Worm (Caenorhabditis elegans): ENCODE measurements around the gene F53B7.7.

F53B7.7 gene

ce11 chrV:10955681-10956476, 43.0 kb upstream of the F53B7.7 start, which contains the start of gene F17C11.13:
TSS of gene F17C11.13 (plus strand) at chrV:10955923.
- TF ChIP-seq tbx-37 (GFP tag; conservative IDR thresholded peaks at IDR 0.05) (no peak), tra-4 (tag; optimal IDR thresholded peaks at IDR 0.05) (no peak), ceh-36 (tag; optimal IDR thresholded peaks at IDR 0.05) (no peak), tbx-11 (GFP tag; IDR thresholded peaks at IDR 0.05) (no peak), scrt-1 (GFP tag; IDR thresholded peaks at IDR 0.05) (no peak), ceh-13 (GFP tag; optimal IDR thresholded peaks at IDR 0.05) (no peak), flt-1 (GFP tag; IDR thresholded peaks at IDR 0.05) (no peak), hnd-1 (tag; optimal IDR thresholded peaks at IDR 0.05) (no peak), hmg-4 (GFP tag; optimal IDR thresholded peaks at IDR 0.05) (no peak), hmbx-1 (tag; optimal IDR thresholded peaks at IDR 0.05) (no peak), pes-1 (GFP tag; IDR thresholded peaks at IDR 0.05) (no peak), ets-7 (tag; optimal IDR thresholded peaks at IDR 0.05) (no peak), sea-1 (GFP tag; conservative IDR thresholded peaks at IDR 0.05) (no peak), F13C5.2 (tag; optimal IDR thresholded peaks at IDR 0.05) (no peak)

ce11 chrV:10958322-10958900, 40.5 kb upstream of the F53B7.7 start, which contains the start of gene pigt-1:
TSS of gene pigt-1 (minus strand) at chrV:10958821.
- TF ChIP-seq F13C5.2 (tag; optimal IDR thresholded peaks at IDR 0.05) (no peak), ets-7 (tag; optimal IDR thresholded peaks at IDR 0.05) (no peak), hmg-4 (GFP tag; optimal IDR thresholded peaks at IDR 0.05) (no peak), scrt-1 (GFP tag; IDR thresholded peaks at IDR 0.05) (no peak), sea-1 (GFP tag; conservative IDR thresholded peaks at IDR 0.05) (no peak), B0310.2 (tag; optimal IDR thresholded peaks at IDR 0.05) (no peak), ama-1 (optimal IDR thresholded peaks at IDR 0.05) (peak; percentile 37), pes-1 (GFP tag; IDR thresholded peaks at IDR 0.05) (no peak), flt-1 (GFP tag; IDR thresholded peaks at IDR 0.05) (no peak)

- TF ChIP-seq tbx-37 (GFP tag; conservative IDR thresholded peaks at IDR 0.05), result no peak
- TF ChIP-seq B0310.2 (tag; optimal IDR thresholded peaks at IDR 0.05), result no peak
- no peak for TF ChIP-seq ceh-36 (tag; optimal IDR thresholded peaks at IDR 0.05)
- no peak for TF ChIP-seq hmg-4 (GFP tag; optimal IDR thresholded peaks at IDR 0.05)
- no peak for TF ChIP-seq pes-1 (GFP tag; IDR thresholded peaks at IDR 0.05)
- no peak for TF ChIP-seq ceh-13 (GFP tag; optimal IDR thresholded peaks at IDR 0.05)
- no peak for TF ChIP-seq scrt-1 (GFP tag; IDR thresholded peaks at IDR 0.05)
- no peak for TF ChIP-seq hnd-1 (tag; optimal IDR thresholded peaks at IDR 0.05)
- no peak for TF ChIP-seq hmbx-1 (tag; optimal IDR thresholded peaks at IDR 0.05)
- no peak for TF ChIP-seq aly-1 (tag; optimal IDR thresholded peaks at IDR 0.05)
- no peak for TF ChIP-seq tra-4 (tag; optimal IDR thresholded peaks at IDR 0.05)
- TF ChIP-seq sea-1 (GFP tag; conservative IDR thresholded peaks at IDR 0.05), result no peak
- TF ChIP-seq tbx-11 (GFP tag; IDR thresholded peaks at IDR 0.05), result no peak
- TF ChIP-seq F13C5.2 (tag; optimal IDR thresholded peaks at IDR 0.05), result no peak
These were observed 38.4 kb upstream of the F53B7.7 start, which contains the start of gene vps-36 for ce11 chrV:10960544-10960943. TSS of gene vps-36 (minus strand) at chrV:10960669.

ce11 chrV:10961448-10961870, 37.4 kb upstream of the F53B7.7 start:
- no peak for TF ChIP-seq ceh-13 (GFP tag; optimal IDR thresholded peaks at IDR 0.05)

ce11 chrV:10965501-10965900, 33.4 kb upstream of the F53B7.7 start, which contains the start of the genes ctf-4 and eef-1G:
TSS of gene ctf-4 (minus strand) at chrV:10965539.
TSS of gene eef-1G (plus strand) at chrV:10965719.
- TF ChIP-seq F13C5.2 (tag; optimal IDR thresholded peaks at IDR 0.05) (peak; percentile 74), B0310.2 (tag; optimal IDR thresholded peaks at IDR 0.05) (no peak)

- TF ChIP-seq ets-7 (tag; optimal IDR thresholded peaks at IDR 0.05) (no peak), tra-4 (tag; optimal IDR thresholded peaks at IDR 0.05) (no peak), hnd-1 (tag; optimal IDR thresholded peaks at IDR 0.05) (no peak), hmbx-1 (tag; optimal IDR thresholded peaks at IDR 0.05) (no peak), ama-1 (optimal IDR thresholded peaks at IDR 0.05) (no peak), flt-1 (GFP tag; IDR thresholded peaks at IDR 0.05) (no peak)
These were observed 32.0 kb upstream of the F53B7.7 start for ce11 chrV:10966874-10967273.

ce11 chrV:10967594-10968273, 31.2 kb upstream of the F53B7.7 start:
- no peak for TF ChIP-seq tbx-11 (GFP tag; IDR thresholded peaks at IDR 0.05)
- TF ChIP-seq ets-7 (tag; optimal IDR thresholded peaks at IDR 0.05), result no peak
- TF ChIP-seq flt-1 (GFP tag; IDR thresholded peaks at IDR 0.05), result no peak
- no peak for TF ChIP-seq sea-1 (GFP tag; conservative IDR thresholded peaks at IDR 0.05)
- TF ChIP-seq ama-1 (optimal IDR thresholded peaks at IDR 0.05), result no peak
- no peak for TF ChIP-seq tra-4 (tag; optimal IDR thresholded peaks at IDR 0.05)
- TF ChIP-seq hmg-4 (GFP tag; optimal IDR thresholded peaks at IDR 0.05), result no peak
- TF ChIP-seq hmbx-1 (tag; optimal IDR thresholded peaks at IDR 0.05), result no peak
- no peak for TF ChIP-seq scrt-1 (GFP tag; IDR thresholded peaks at IDR 0.05)
- no peak for TF ChIP-seq aly-1 (tag; optimal IDR thresholded peaks at IDR 0.05)
- no peak for TF ChIP-seq pes-1 (GFP tag; IDR thresholded peaks at IDR 0.05)
- no peak for TF ChIP-seq ceh-13 (GFP tag; optimal IDR thresholded peaks at IDR 0.05)
- no peak for TF ChIP-seq hnd-1 (tag; optimal IDR thresholded peaks at IDR 0.05)
- TF ChIP-seq ceh-36 (tag; optimal IDR thresholded peaks at IDR 0.05), result no peak
- TF ChIP-seq tbx-37 (GFP tag; conservative IDR thresholded peaks at IDR 0.05), result no peak
- no peak for TF ChIP-seq F13C5.2 (tag; optimal IDR thresholded peaks at IDR 0.05)
- TF ChIP-seq B0310.2 (tag; optimal IDR thresholded peaks at IDR 0.05), result no peak
